Fruit fly (Drosophila melanogaster) whole organism: ENCODE results near the gene CrebB.

ENCODE experiments used
- CG8478 ChIP-seq: fragments of >200 bp; optimal IDR thresholded peaks from 2 replicates; lab custom pipeline; 2018; ENCODE audit warnings: inconsistent platforms
- Dll ChIP-seq: fragments of >200 bp; optimal IDR thresholded peaks from 2 replicates; lab custom pipeline; 2017
- EcR ChIP-seq, 2 experiments: fragments of >200 bp; optimal IDR thresholded peaks; 2 replicates each; lab custom pipeline; 2017; ENCODE audit warnings: missing biosample characterization in 2 of 2, missing genetic modification characterization in 2 of 2, missing genetic modification reagents in 2 of 2
- pan ChIP-seq: fragments of >200 bp; optimal IDR thresholded peaks from 2 replicates; lab custom pipeline; 2017
- psq ChIP-seq: fragments of >200 bp; optimal IDR thresholded peaks from 2 replicates; lab custom pipeline; 2017
- usp ChIP-seq: fragments of >200 bp; optimal IDR thresholded peaks from 2 replicates; lab custom pipeline; 2017; ENCODE audit warnings: missing biosample characterization, missing genetic modification characterization, mixed read lengths

dm6 chrX:18320825-18321224 lies 45.3 kb upstream of the CrebB start, which contains the start of gene CG6023:
- no peak for TF ChIP-seq psq (lab: Kevin White, UChicago)
- TF ChIP-seq Dll (lab: Kevin White, UChicago) = no peak
- TF ChIP-seq EcR (GFP tag; optimal IDR thresholded peaks at IDR 0.05; lab: Kevin White, UChicago) = no peak
- no peak for TF ChIP-seq pan
- TF ChIP-seq CG8478 (lab: Kevin White, UChicago) = no peak
- no peak for TF ChIP-seq usp (GFP tag; lab: Kevin White, UChicago)
